Worm (Caenorhabditis elegans) whole organism, L4 larva: ENCODE measurements around the gene spd-3.
A peak's percentile ranks its signal among the peaks of the same experiment; 100 is the strongest.

Experiments used
- F26F4.8 ChIP-seq: fragments of 200-800 bp; sonication (Bioruptor generic); conservative IDR thresholded peaks from 2 replicates; pipeline ENCODE4 v1.3.6; 2022; ENCODE audit warnings: missing genetic modification characterization, missing compliant biosample characterization
- hlh-30 ChIP-seq: sonication (generic microtip); optimal IDR thresholded peaks from 2 replicates; lab custom pipeline; 2017; ENCODE audit warnings: antibody characterized with exemption, mild to moderate bottlenecking, missing genetic modification characterization, missing compliant biosample characterization; ENCODE audit not compliant: insufficient read depth
- lin-13 ChIP-seq: fragments of 150-350 bp; optimal IDR thresholded peaks from 2 replicates; lab custom pipeline; 2014; ENCODE audit warnings: missing biosample characterization, missing genetic modification reagents, missing genetic modification characterization
- lir-3 ChIP-seq: sonication (generic microtip); optimal IDR thresholded peaks from 2 replicates; lab custom pipeline; 2016; ENCODE audit warnings: mild to moderate bottlenecking, missing genetic modification characterization, missing compliant biosample characterization
- php-3 ChIP-seq: fragments of 200-800 bp; sonication (Bioruptor generic); IDR thresholded peaks from 2 replicates; pipeline ENCODE4 v1.3.6; 2022; ENCODE audit warnings: missing genetic modification reagents, missing genetic modification characterization, missing compliant biosample characterization
- saeg-2 ChIP-seq: fragments of 200-800 bp; sonication (Bioruptor generic); IDR thresholded peaks from 2 replicates; pipeline ENCODE4 v1.3.6; 2022; ENCODE audit warnings: missing genetic modification reagents, missing genetic modification characterization, missing compliant biosample characterization

DNA sequence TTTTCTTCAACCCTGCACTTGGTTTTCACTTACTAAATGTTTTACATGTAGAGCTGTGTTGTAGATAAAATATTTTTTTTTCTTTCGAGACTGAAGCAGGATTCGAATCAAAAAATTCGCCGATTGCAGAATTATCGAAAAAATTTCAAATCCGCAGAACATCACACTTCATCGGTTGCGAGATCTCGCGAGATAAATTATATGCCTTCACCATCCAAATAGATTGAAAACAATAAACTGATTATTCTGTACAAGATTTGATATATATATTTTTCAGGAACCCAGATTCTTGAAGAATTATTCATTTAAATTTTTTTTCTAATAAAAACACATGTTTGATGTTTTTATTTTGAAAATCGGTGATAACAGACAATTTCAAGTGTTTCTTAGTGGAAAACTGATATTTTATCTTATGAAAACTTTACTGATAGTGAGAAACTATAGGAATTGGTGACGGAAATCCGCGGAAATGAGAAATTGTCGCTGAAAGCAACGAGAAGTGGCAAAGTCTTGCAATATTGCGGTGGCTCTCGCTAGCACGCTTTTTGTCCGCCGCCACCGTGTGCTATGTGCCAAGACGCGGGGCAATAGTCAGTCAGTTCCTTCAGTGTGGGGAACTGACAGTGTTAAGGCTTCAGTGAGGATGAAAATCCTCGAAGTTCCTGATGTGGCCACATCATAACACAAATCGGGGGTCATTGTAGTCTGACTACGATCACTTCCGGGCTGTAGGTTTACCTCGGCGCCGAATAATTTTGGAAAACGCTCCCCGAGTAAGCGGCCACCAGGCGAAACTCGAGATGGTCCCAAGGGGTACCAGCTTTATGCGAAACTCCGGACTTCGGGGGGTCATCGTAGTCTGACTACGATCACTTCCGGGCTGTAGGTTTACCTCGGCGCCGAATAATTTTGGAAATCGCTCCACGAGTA, 30.1 kb downstream of the spd-3 start:
- TF ChIP-seq saeg-2 (GFP tag; lab: Robert Waterston, UW) (no peak), F26F4.8 (no peak), hlh-30 (no peak), lin-13 (GFP tag; lab: Kevin White, UChicago) (peak; percentile 22), php-3 (GFP tag; lab: Robert Waterston, UW) (no peak), lir-3 (tag; lab: Kevin White, UChicago) (no peak)
